Worm (Caenorhabditis elegans): Measurements from ENCODE around the gene crn-6.

- TF ChIP-seq ceh-9 (tag; optimal IDR thresholded peaks at IDR 0.05) = no peak
- no peak for TF ChIP-seq elt-3 (tag; optimal IDR thresholded peaks at IDR 0.05)
- no peak for TF ChIP-seq unc-62 (GFP tag; optimal IDR thresholded peaks at IDR 0.05)
- no peak for TF ChIP-seq ztf-11 (tag; optimal IDR thresholded peaks at IDR 0.05)
- TF ChIP-seq zag-1 (tag; optimal IDR thresholded peaks at IDR 0.05) = no peak
- no peak for TF ChIP-seq fos-1 (tag; optimal IDR thresholded peaks at IDR 0.05)
- TF ChIP-seq elt-1 (tag; optimal IDR thresholded peaks at IDR 0.05) = no peak
- TF ChIP-seq mdl-1 (tag; optimal IDR thresholded peaks at IDR 0.05) = no peak
- TF ChIP-seq fkh-10 (GFP tag; optimal IDR thresholded peaks at IDR 0.05) = no peak
- TF ChIP-seq jun-1 (tag; optimal IDR thresholded peaks at IDR 0.05) = no peak
- no peak for TF ChIP-seq ZK546.5 (tag; optimal IDR thresholded peaks at IDR 0.05)
- TF ChIP-seq pha-4 (tag; optimal IDR thresholded peaks at IDR 0.05) = no peak
- TF ChIP-seq pqm-1 (tag; optimal IDR thresholded peaks at IDR 0.05) = peak; percentile 12
These were observed 695 bp upstream of the crn-6 start for ce11 chrIII:9366376-9366775.

All from whole organism, L3 larva.